Worm (Caenorhabditis elegans) whole organism, L4/young adult: ENCODE results near the gene ins-13.

Experiments
- W03F9.2 ChIP-seq: fragments of 150-350 bp; optimal IDR thresholded peaks from 2 replicates; lab custom pipeline; 2014; ENCODE audit warnings: missing biosample characterization, missing genetic modification characterization
- him-1 ChIP-seq: sonication (generic microtip); optimal IDR thresholded peaks from 2 replicates; lab custom pipeline; 2016; ENCODE audit warnings: missing genotype, missing genetic modification reagents, missing genetic modification characterization, missing compliant biosample characterization

DNA sequence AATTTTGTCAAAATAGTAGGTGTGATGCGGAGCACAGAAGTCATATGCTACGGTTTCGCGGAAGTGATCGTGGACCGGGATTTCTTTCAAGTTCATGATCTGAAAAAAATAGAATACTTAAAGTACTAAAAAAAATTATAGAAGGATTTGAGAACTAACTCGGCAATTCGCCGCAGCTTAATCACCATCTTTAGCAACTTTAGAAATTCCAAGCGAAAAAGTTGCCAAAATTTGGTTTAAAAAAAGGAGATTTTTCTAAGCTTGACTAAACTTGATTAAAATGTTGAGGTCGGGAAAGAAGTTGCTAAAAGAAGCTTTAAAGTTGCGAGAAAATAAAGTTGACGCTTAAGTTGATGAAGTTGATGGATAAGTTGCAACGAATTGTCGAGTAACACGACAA, 27.0 kb downstream of the ins-13 start, which contains the start of gene ZK177.9:
- no peak for TF ChIP-seq W03F9.2
- no peak for TF ChIP-seq him-1 (tag; lab: Kevin White, UChicago)
